Fruit fly (Drosophila melanogaster) S2 (cell line): ENCODE measurements around the gene CG40472.

Experiments
- CG8478 ChIP-seq: fragments of >200 bp; optimal IDR thresholded peaks from 2 replicates; lab custom pipeline; 2018
- CTCF ChIP-seq, 2 experiments: fragments of >200 bp; optimal IDR thresholded peaks; 2 replicates each; lab custom pipeline; 2018

The CG40472 gene

DNA sequence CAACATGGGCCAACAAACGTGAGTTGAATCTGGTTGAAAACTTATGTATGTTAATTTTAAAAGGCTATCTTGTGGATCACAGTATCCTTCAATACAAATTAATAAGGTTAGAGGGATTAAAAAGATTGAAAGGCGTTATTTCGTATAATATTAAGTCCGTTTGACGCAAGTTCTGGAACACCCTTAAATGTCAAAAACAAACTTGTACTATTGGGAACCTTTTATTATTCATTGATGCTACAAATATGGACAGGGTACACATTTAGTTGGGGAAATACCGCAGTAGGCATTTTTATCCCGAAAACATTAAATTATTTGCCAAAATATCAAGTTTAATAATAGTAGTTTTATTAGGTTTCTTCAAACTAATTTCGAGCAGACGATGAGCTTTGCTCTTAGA lies at the start of gene CG40472:
CG40472 (plus strand) TSS at position 249 of the 400 bp plus-strand sequence.
- TF ChIP-seq CG8478 (lab: Kevin White, UChicago) (no peak), CTCF (optimal IDR thresholded peaks at IDR 0.05; lab: Kevin White, UChicago) (no peak)

DNA sequence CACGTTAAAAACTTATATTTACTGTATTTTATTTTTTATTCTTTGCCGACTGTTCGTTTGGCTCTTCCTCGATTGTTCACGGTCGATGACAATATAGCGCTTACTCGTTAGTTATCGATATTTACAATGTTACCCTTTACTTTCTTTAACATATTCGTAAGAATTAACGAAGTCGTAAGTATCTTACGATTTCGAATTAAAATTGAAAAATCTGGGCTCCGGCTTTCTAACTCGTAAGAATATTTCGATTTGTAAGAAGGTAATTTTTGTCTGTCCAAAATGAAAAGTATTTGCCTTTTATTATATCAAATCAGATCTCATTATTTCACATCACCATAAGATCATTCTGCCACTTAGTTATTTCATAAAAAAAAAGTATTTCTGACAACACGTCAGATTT lies 48.0 kb downstream of the CG40472 start:
- TF ChIP-seq CG8478 (lab: Kevin White, UChicago) (no peak), CTCF (optimal IDR thresholded peaks at IDR 0.05; lab: Kevin White, UChicago) (no peak)

DNA sequence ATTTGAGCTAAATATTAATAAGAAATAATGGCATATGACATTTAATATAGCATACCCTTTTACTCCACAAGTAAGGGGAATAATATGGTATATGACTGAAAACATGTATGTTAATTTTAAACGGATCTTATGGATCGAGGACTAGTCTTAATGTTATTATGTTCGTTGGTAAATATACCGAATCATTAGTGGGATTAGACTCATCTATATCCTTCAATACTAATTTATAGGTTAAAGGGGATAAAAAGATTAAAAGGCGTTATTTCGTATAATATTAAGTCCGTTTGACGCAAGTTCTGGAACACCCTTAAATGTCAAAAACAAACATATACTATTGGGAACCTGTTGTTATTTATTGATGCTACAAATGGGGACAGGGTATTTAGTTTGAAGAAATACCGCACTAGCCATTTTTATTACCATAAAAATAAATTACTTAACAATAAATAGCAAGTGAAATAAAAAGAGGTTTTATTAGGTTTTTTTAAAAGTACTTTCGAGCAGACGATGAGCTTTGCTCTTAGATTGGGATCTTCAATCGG lies 49.0 kb downstream of the CG40472 start, which contains the start of gene ND-AGGG:
ND-AGGG (plus strand) TSS at position 416 of the 542 bp plus-strand sequence.
- no peak for TF ChIP-seq CG8478 (lab: Kevin White, UChicago)
- no peak for TF ChIP-seq CTCF (optimal IDR thresholded peaks at IDR 0.05; lab: Kevin White, UChicago)
